Worm (Caenorhabditis elegans) whole organism, young adult: ENCODE results near the gene rfth-1.

Source experiments
- Y56A3A.18 ChIP-seq: fragments of 200-800 bp; sonication (Bioruptor generic); IDR thresholded peaks from 2 replicates; pipeline ENCODE4 v1.3.6; 2022; ENCODE audit warnings: missing genetic modification reagents, missing genetic modification characterization, missing compliant biosample characterization
- aptf-2 ChIP-seq: fragments of 200-800 bp; sonication (Bioruptor generic); conservative IDR thresholded peaks from 2 replicates; pipeline ENCODE4 v1.3.6; 2022; ENCODE audit warnings: missing genetic modification reagents, missing genetic modification characterization, missing compliant biosample characterization
- ceh-100 ChIP-seq: fragments of 200-800 bp; sonication (Bioruptor generic); IDR thresholded peaks from 2 replicates; pipeline ENCODE4 v1.3.6; 2022; ENCODE audit warnings: missing genetic modification reagents, missing genetic modification characterization, missing compliant biosample characterization
- ceh-91 ChIP-seq: fragments of 200-800 bp; sonication (Bioruptor generic); IDR thresholded peaks from 2 replicates; pipeline ENCODE4 v1.3.6; 2022; ENCODE audit warnings: missing genetic modification reagents, missing genetic modification characterization, missing compliant biosample characterization
- him-1 ChIP-seq: sonication (generic microtip); optimal IDR thresholded peaks from 2 replicates; lab custom pipeline; 2016; ENCODE audit warnings: missing genotype, missing genetic modification reagents, missing genetic modification characterization, missing compliant biosample characterization
- let-607 ChIP-seq, 2 experiments: fragments of 200-800 bp in 1 of 2; sonication (Bioruptor generic) in 1 of 2; sonication (generic microtip) in 1 of 2; optimal IDR thresholded peaks; 2 replicates each; lab custom pipeline; 2016 to 2018; ENCODE audit warnings: mild to moderate bottlenecking in 2 of 2, missing compliant biosample characterization in 2 of 2, missing genetic modification characterization in 2 of 2, moderate library complexity in 2 of 2, missing genotype in 1 of 2
- lin-26 ChIP-seq: fragments of 200-800 bp; sonication (Bioruptor generic); IDR thresholded peaks from 2 replicates; pipeline ENCODE4 v1.3.6; 2022; ENCODE audit warnings: missing genetic modification reagents, missing genetic modification characterization, missing compliant biosample characterization
- pha-4 ChIP-seq: fragments of 150-350 bp; sonication (generic microtip); optimal IDR thresholded peaks from 2 replicates; lab custom pipeline; 2014; ENCODE audit warnings: missing biosample characterization, missing genetic modification reagents, missing genetic modification characterization
- snpc-1.1 ChIP-seq: sonication (generic microtip); optimal IDR thresholded peaks from 2 replicates; lab custom pipeline; 2017; ENCODE audit warnings: missing genetic modification characterization, mild to moderate bottlenecking, missing compliant biosample characterization, antibody characterized with exemption, moderate library complexity, missing genotype, missing genetic modification reagents; ENCODE audit not compliant: insufficient read depth
- snpc-1.3 ChIP-seq: sonication (generic microtip); optimal IDR thresholded peaks from 2 replicates; lab custom pipeline; 2017; ENCODE audit warnings: missing genetic modification characterization, mild to moderate bottlenecking, missing compliant biosample characterization, antibody characterized with exemption, moderate library complexity, missing genotype, missing genetic modification reagents; ENCODE audit not compliant: insufficient read depth
- zim-3 ChIP-seq: sonication (generic microtip); optimal IDR thresholded peaks from 2 replicates; lab custom pipeline; 2017; ENCODE audit warnings: mild to moderate bottlenecking, missing genetic modification characterization, moderate library complexity, missing compliant biosample characterization

DNA sequence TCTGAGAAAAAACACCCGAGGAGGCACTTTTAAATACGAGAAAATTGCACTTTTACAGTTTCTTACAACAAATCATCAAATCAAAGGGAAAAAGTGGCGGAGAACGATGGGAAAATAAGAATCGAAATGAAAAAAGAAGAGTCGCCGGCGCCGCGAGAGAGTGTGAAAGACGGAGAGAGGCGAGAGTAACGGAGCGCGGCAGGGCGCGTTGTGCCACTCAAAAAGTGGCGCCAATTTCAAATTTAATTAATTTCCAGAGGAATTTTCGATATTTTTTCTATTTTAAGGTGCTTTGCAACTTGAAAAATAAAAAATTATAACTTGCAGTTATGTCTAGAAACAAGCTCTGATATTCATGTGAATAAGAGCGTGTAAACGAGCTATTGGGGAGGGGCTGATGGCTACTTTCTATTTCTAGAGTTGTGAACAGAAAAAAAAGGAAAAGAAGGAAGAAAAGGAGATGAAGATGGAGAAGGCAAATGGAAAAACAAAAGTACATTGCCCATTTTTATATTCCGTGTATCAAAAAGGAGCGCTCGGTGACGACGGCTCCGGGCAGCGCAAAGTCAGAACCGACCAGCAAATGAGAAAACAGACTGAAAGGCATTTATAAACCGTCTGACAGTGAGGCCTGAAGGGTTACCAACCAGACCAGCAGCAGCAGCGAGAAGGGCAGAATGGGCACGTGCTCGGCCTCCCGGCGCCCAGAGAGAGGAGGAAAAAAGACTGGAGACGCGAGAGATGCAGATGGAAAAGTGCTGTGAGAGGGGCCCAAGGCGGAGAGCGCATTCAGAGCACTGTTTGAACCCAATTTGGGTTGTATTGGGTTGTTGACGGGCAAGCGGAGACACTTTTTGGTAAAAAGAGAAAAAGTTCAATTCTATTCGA is 40.0 kb downstream of the rfth-1 start:
- no peak for TF ChIP-seq ceh-100 (GFP tag; lab: Robert Waterston, UW)
- TF ChIP-seq aptf-2 (GFP tag; lab: Robert Waterston, UW) = no peak
- TF ChIP-seq pha-4 (tag; lab: Kevin White, UChicago) = no peak
- TF ChIP-seq snpc-1.1 = no peak
- TF ChIP-seq Y56A3A.18 (GFP tag; lab: Robert Waterston, UW) = 0 out of 2 replicates have a peak, but pooled peaks have one; percentile 15
- peak; percentile 25 for TF ChIP-seq zim-3 (tag; lab: Kevin White, UChicago)
- TF ChIP-seq lin-26 (GFP tag; lab: Robert Waterston, UW) = no peak
- TF ChIP-seq him-1 = no peak
- no peak for TF ChIP-seq let-607 (tag; optimal IDR thresholded peaks at IDR 0.05; lab: Kevin White, UChicago)
- TF ChIP-seq ceh-91 (GFP tag; lab: Robert Waterston, UW) = 0 out of 2 replicates have a peak, but pooled peaks have one; percentile 22
- TF ChIP-seq snpc-1.3 = peak; percentile 74
